Fruit fly (Drosophila melanogaster) whole organism, embryonic: ENCODE results near the gene CG42240.

Experiments used
- BEAF-32 ChIP-seq: fragments of 200-800 bp; sonication (Bioruptor generic); optimal IDR thresholded peaks from 3 replicates; lab custom pipeline; 2017; ENCODE audit warnings: missing biosample characterization, missing genetic modification characterization, mild to moderate bottlenecking, moderate library complexity, missing genetic modification reagents
- CG10366 ChIP-seq: fragments of 200-800 bp; sonication (Bioruptor generic); IDR thresholded peaks from 2 replicates; pipeline ENCODE4 v1.3.6; 2022; ENCODE audit warnings: missing biosample characterization, missing genetic modification characterization
- CG10431 ChIP-seq: fragments of 200-800 bp; sonication (Bioruptor generic); optimal IDR thresholded peaks from 3 replicates; lab custom pipeline; 2018; ENCODE audit warnings: missing biosample characterization, mild to moderate bottlenecking, missing genetic modification characterization
- CG11247 ChIP-seq: fragments of 200-800 bp; sonication (Bioruptor generic); IDR thresholded peaks from 2 replicates; pipeline ENCODE4 v1.3.6; 2022; ENCODE audit warnings: missing biosample characterization, missing genetic modification characterization
- CG12659 ChIP-seq: fragments of 200-800 bp; sonication (Bioruptor generic); optimal IDR thresholded peaks from 3 replicates; lab custom pipeline; 2017; ENCODE audit warnings: mild to moderate bottlenecking, missing biosample characterization, missing genetic modification reagents, missing genetic modification characterization
- CG14050 ChIP-seq: fragments of 200-800 bp; sonication (Bioruptor generic); IDR thresholded peaks from 3 replicates; pipeline ENCODE4 v1.3.6; 2022; ENCODE audit warnings: missing biosample characterization, missing genetic modification characterization
- CG1602 ChIP-seq: fragments of 200-800 bp; sonication (Bioruptor generic); optimal IDR thresholded peaks from 3 replicates; lab custom pipeline; 2016; ENCODE audit warnings: missing biosample characterization, missing genetic modification characterization
- CG16863 ChIP-seq: fragments of 200-800 bp; sonication (Bioruptor generic); optimal IDR thresholded peaks from 3 replicates; lab custom pipeline; 2016; ENCODE audit warnings: missing biosample characterization, missing genetic modification characterization
- CG17568 ChIP-seq: fragments of 200-800 bp; sonication (Bioruptor generic); optimal IDR thresholded peaks from 2 replicates; lab custom pipeline; 2018; ENCODE audit warnings: missing biosample characterization, mild to moderate bottlenecking, missing genetic modification characterization, moderate library complexity
- CG18011 ChIP-seq: fragments of 200-800 bp; sonication (Bioruptor generic); optimal IDR thresholded peaks from 2 replicates; lab custom pipeline; 2017; ENCODE audit warnings: missing biosample characterization, missing genetic modification characterization, mild to moderate bottlenecking, moderate library complexity, missing genotype
- CG2116 ChIP-seq: fragments of 200-800 bp; sonication (Bioruptor generic); optimal IDR thresholded peaks from 3 replicates; lab custom pipeline; 2018; ENCODE audit warnings: missing biosample characterization, mild to moderate bottlenecking, missing genetic modification characterization
- CG2129 ChIP-seq: fragments of 200-800 bp; sonication (Bioruptor generic); IDR thresholded peaks from 2 replicates; pipeline ENCODE4 v1.3.6; 2022; ENCODE audit warnings: missing biosample characterization, missing genetic modification characterization; ENCODE audit not compliant: partially characterized antibody
- CG34224 ChIP-seq: fragments of 200-800 bp; sonication (Bioruptor generic); IDR thresholded peaks from 3 replicates; pipeline ENCODE4 v1.3.6; 2022; ENCODE audit warnings: missing biosample characterization, missing genetic modification characterization; ENCODE audit not compliant: partially characterized antibody
- CG34376 ChIP-seq: fragments of 200-800 bp; sonication (Bioruptor generic); optimal IDR thresholded peaks from 2 replicates; lab custom pipeline; 2018; ENCODE audit warnings: missing biosample characterization, mild to moderate bottlenecking, missing genetic modification characterization
- CG4617 ChIP-seq: fragments of 200-800 bp; sonication (Bioruptor generic); optimal IDR thresholded peaks from 3 replicates; lab custom pipeline; 2016; ENCODE audit warnings: missing biosample characterization, missing genetic modification characterization, borderline replicate concordance
- CG6175 ChIP-seq: fragments of 200-800 bp; sonication (Bioruptor generic); IDR thresholded peaks from 3 replicates; pipeline ENCODE4 v1.3.6; 2022; ENCODE audit warnings: missing biosample characterization, missing genetic modification characterization
- CG6765 ChIP-seq: fragments of 200-800 bp; sonication (Bioruptor generic); optimal IDR thresholded peaks from 3 replicates; lab custom pipeline; 2017; ENCODE audit warnings: missing biosample characterization, mild to moderate bottlenecking, missing genetic modification characterization
- CG7928 ChIP-seq: fragments of 200-800 bp; sonication (Bioruptor generic); optimal IDR thresholded peaks from 2 replicates; lab custom pipeline; 2017; ENCODE audit warnings: missing biosample characterization, mild to moderate bottlenecking, missing genetic modification characterization
- CG7963 ChIP-seq: fragments of 200-800 bp; sonication (Bioruptor generic); IDR thresholded peaks from 3 replicates; pipeline ENCODE4 v1.3.6; 2022; ENCODE audit warnings: missing biosample characterization, missing genetic modification characterization; ENCODE audit not compliant: partially characterized antibody
- Camta ChIP-seq: fragments of 200-800 bp; sonication (Bioruptor generic); optimal IDR thresholded peaks from 2 replicates; lab custom pipeline; 2016; ENCODE audit warnings: missing biosample characterization, missing genetic modification characterization
- Dref ChIP-seq: fragments of 200-800 bp; sonication (Bioruptor generic); IDR thresholded peaks from 2 replicates; pipeline ENCODE4 v1.3.6; 2022; ENCODE audit warnings: missing biosample characterization, missing genetic modification characterization
- Fer1 ChIP-seq: fragments of 200-800 bp; sonication (Bioruptor generic); optimal IDR thresholded peaks from 2 replicates; lab custom pipeline; 2017; ENCODE audit warnings: missing biosample characterization, mild to moderate bottlenecking, missing genetic modification characterization
- Jarid2 ChIP-seq: fragments of 200-800 bp; sonication (Bioruptor generic); optimal IDR thresholded peaks from 3 replicates; lab custom pipeline; 2017; ENCODE audit warnings: mild to moderate bottlenecking, missing biosample characterization, missing genetic modification reagents, missing genetic modification characterization
- MBD-R2 ChIP-seq: fragments of 200-800 bp; sonication (Bioruptor generic); IDR thresholded peaks from 2 replicates; pipeline ENCODE4 v1.3.6; 2022; ENCODE audit warnings: missing biosample characterization, missing genetic modification characterization
- NC2α ChIP-seq: fragments of 200-800 bp; sonication (Bioruptor generic); optimal IDR thresholded peaks from 2 replicates; lab custom pipeline; 2016; ENCODE audit warnings: missing biosample characterization, missing genetic modification characterization
- NK7.1 ChIP-seq: fragments of 200-800 bp; sonication (Bioruptor generic); optimal IDR thresholded peaks from 3 replicates; lab custom pipeline; 2016; ENCODE audit warnings: missing biosample characterization, missing genetic modification characterization
- Nf-YC ChIP-seq: fragments of 200-800 bp; optimal IDR thresholded peaks from 3 replicates; lab custom pipeline; 2019; ENCODE audit warnings: missing biosample characterization, mild to moderate bottlenecking, missing genetic modification characterization, moderate library complexity
- Oli ChIP-seq: fragments of 200-800 bp; sonication (Bioruptor generic); optimal IDR thresholded peaks from 2 replicates; lab custom pipeline; 2018; ENCODE audit warnings: missing biosample characterization, mild to moderate bottlenecking, missing genetic modification characterization, moderate library complexity
- abd-A ChIP-seq: fragments of 200-800 bp; sonication (Bioruptor generic); optimal IDR thresholded peaks from 3 replicates; lab custom pipeline; 2019; ENCODE audit warnings: missing biosample characterization, mild to moderate bottlenecking, missing genetic modification characterization, moderate library complexity
- ase ChIP-seq: fragments of 200-800 bp; sonication (Bioruptor generic); IDR thresholded peaks from 3 replicates; pipeline ENCODE4 v1.3.6; 2022; ENCODE audit warnings: missing biosample characterization, missing genetic modification characterization
- fru ChIP-seq: fragments of >200 bp; optimal IDR thresholded peaks from 2 replicates; lab custom pipeline; 2017
- grau ChIP-seq: fragments of 200-800 bp; optimal IDR thresholded peaks from 3 replicates; lab custom pipeline; 2019; ENCODE audit warnings: missing biosample characterization, mild to moderate bottlenecking, missing genetic modification characterization, moderate library complexity
- hb ChIP-seq: fragments of 200-800 bp; sonication (Bioruptor generic); IDR thresholded peaks from 3 replicates; pipeline ENCODE4 v1.3.6; 2022; ENCODE audit warnings: missing biosample characterization, missing genetic modification characterization; ENCODE audit not compliant: partially characterized antibody
- hbn ChIP-seq: fragments of 200-800 bp; sonication (Bioruptor generic); IDR thresholded peaks from 2 replicates; pipeline ENCODE4 v1.3.6; 2022; ENCODE audit warnings: missing biosample characterization, missing genetic modification characterization; ENCODE audit not compliant: partially characterized antibody
- her ChIP-seq: fragments of 200-800 bp; sonication (Bioruptor generic); optimal IDR thresholded peaks from 2 replicates; lab custom pipeline; 2016; ENCODE audit warnings: missing biosample characterization, missing genetic modification characterization
- knrl ChIP-seq: fragments of 200-800 bp; sonication (Bioruptor generic); IDR thresholded peaks from 3 replicates; pipeline ENCODE4 v1.3.6; 2022; ENCODE audit warnings: missing biosample characterization, missing genetic modification characterization; ENCODE audit not compliant: partially characterized antibody
- mam ChIP-seq: fragments of 200-800 bp; sonication (Bioruptor generic); optimal IDR thresholded peaks from 3 replicates; lab custom pipeline; 2016; ENCODE audit warnings: missing biosample characterization, missing genetic modification characterization
- mirr ChIP-seq: fragments of 200-800 bp; sonication (Bioruptor generic); optimal IDR thresholded peaks from 3 replicates; lab custom pipeline; 2018; ENCODE audit warnings: missing biosample characterization, mild to moderate bottlenecking, missing genetic modification characterization
- nerfin-2 ChIP-seq: fragments of 200-800 bp; sonication (Bioruptor generic); IDR thresholded peaks from 2 replicates; pipeline ENCODE4 v1.3.6; 2022; ENCODE audit warnings: missing biosample characterization, missing genetic modification characterization; ENCODE audit not compliant: partially characterized antibody
- nmo ChIP-seq: fragments of 200-800 bp; sonication (Bioruptor generic); optimal IDR thresholded peaks from 2 replicates; lab custom pipeline; 2018; ENCODE audit warnings: missing biosample characterization, mild to moderate bottlenecking, missing genetic modification characterization, moderate library complexity
- pzg ChIP-seq: fragments of 200-800 bp; sonication (Bioruptor generic); optimal IDR thresholded peaks from 3 replicates; lab custom pipeline; 2018; ENCODE audit warnings: missing biosample characterization, mild to moderate bottlenecking, missing genetic modification characterization, moderate library complexity
- rib ChIP-seq: fragments of 200-800 bp; sonication (Bioruptor generic); IDR thresholded peaks from 2 replicates; pipeline ENCODE4 v1.3.6; 2022; ENCODE audit warnings: missing biosample characterization, missing genetic modification characterization
- scrt ChIP-seq: fragments of 200-800 bp; sonication (Bioruptor generic); optimal IDR thresholded peaks from 2 replicates; lab custom pipeline; 2018; ENCODE audit warnings: missing biosample characterization, mild to moderate bottlenecking, missing genetic modification characterization, moderate library complexity
- sqz ChIP-seq: fragments of 200-800 bp; sonication (Bioruptor generic); optimal IDR thresholded peaks from 3 replicates; lab custom pipeline; 2018; ENCODE audit warnings: missing biosample characterization, mild to moderate bottlenecking, missing genetic modification characterization
- tll ChIP-seq, 2 experiments: fragments of 200-800 bp in 1 of 2; fragments of >200 bp in 1 of 2; sonication (Bioruptor generic) in 1 of 2; optimal IDR thresholded peaks; 2 replicates each; lab custom pipeline; 2017 to 2019; ENCODE audit warnings: missing biosample characterization in 2 of 2, missing genetic modification characterization in 2 of 2, mild to moderate bottlenecking in 1 of 2, moderate library complexity in 1 of 2
- tna ChIP-seq: fragments of 200-800 bp; sonication (Bioruptor generic); IDR thresholded peaks from 2 replicates; pipeline ENCODE4 v1.3.6; 2022; ENCODE audit warnings: missing biosample characterization, missing genetic modification characterization; ENCODE audit not compliant: partially characterized antibody
- zen2 ChIP-seq: fragments of 200-800 bp; sonication (Bioruptor generic); IDR thresholded peaks from 3 replicates; pipeline ENCODE4 v1.3.6; 2022; ENCODE audit warnings: missing biosample characterization, missing genetic modification characterization; ENCODE audit not compliant: partially characterized antibody

Gene CG42240

dm6 chrX:6351917-6352768, 21.5 kb downstream of the CG42240 start (continued):
- TF ChIP-seq CG14050 (no peak), CG10366 (GFP tag; lab: Robert Waterston, UW) (no peak), abd-A (no peak), mirr (GFP tag; lab: Kevin White, UChicago) (peak; percentile 6), Fer1 (GFP tag; lab: Kevin White, UChicago) (peak; percentile 4), CG7963 (GFP tag; lab: Robert Waterston, UW) (no peak), scrt (GFP tag; lab: Kevin White, UChicago) (no peak), CG10431 (GFP tag; lab: Kevin White, UChicago) (peak; percentile 32), MBD-R2 (0 out of 2 replicates have a peak, but pooled peaks have one; percentile 24), CG6765 (GFP tag; lab: Kevin White, UChicago) (peak; percentile 15), CG12659 (GFP tag; lab: Kevin White, UChicago) (peak; percentile 56), Dref (0 out of 2 replicates have a peak, but pooled peaks have one; percentile 25), NC2α (no peak), CG17568 (GFP tag; lab: Kevin White, UChicago) (no peak), CG6175 (GFP tag; lab: Robert Waterston, UW) (0 out of 3 replicates have a peak, but pooled peaks have one; percentile 21), nmo (peak; percentile 49), NK7.1 (GFP tag; lab: Kevin White, UChicago) (no peak), CG16863 (GFP tag; lab: Kevin White, UChicago) (no peak), Nf-YC (peak; percentile 10), CG34224 (GFP tag; lab: Robert Waterston, UW) (no peak), Oli (tag; lab: Kevin White, UChicago) (no peak), hb (GFP tag; lab: Robert Waterston, UW) (no peak), BEAF-32 (GFP tag; lab: Kevin White, UChicago) (peak; percentile 56), CG2129 (no peak), CG2116 (GFP tag; lab: Kevin White, UChicago) (peak; percentile 58), ase (GFP tag; lab: Robert Waterston, UW) (no peak), fru (lab: Kevin White, UChicago) (no peak), CG1602 (GFP tag; lab: Kevin White, UChicago) (no peak), nerfin-2 (GFP tag; lab: Robert Waterston, UW) (0 out of 2 replicates have a peak, but pooled peaks have one; percentile 30), Camta (GFP tag; lab: Kevin White, UChicago) (no peak), CG11247 (GFP tag; lab: Robert Waterston, UW) (no peak), tll (GFP tag; optimal IDR thresholded peaks at IDR 0.05; lab: Kevin White, UChicago) (peak in 1 of 2 experiments; percentile 2), tna (GFP tag; lab: Robert Waterston, UW) (no peak), CG4617 (GFP tag; lab: Kevin White, UChicago) (peak; percentile 9), hbn (GFP tag; lab: Robert Waterston, UW) (0 out of 2 replicates have a peak, but pooled peaks have one; percentile 17), CG34376 (GFP tag; lab: Kevin White, UChicago) (peak; percentile 50), her (GFP tag; lab: Kevin White, UChicago) (peak; percentile 39), CG18011 (GFP tag; lab: Kevin White, UChicago) (peak; percentile 98), knrl (peak; percentile 34; the same call in 1 of the 3 replicates), pzg (GFP tag; lab: Kevin White, UChicago) (peak; percentile 74), CG7928 (peak; percentile 24), grau (tag; lab: Kevin White, UChicago) (peak; percentile 30), rib (GFP tag; lab: Robert Waterston, UW) (peak; percentile 50; the same call in 1 of the 2 replicates), zen2 (no peak), Jarid2 (GFP tag; lab: Kevin White, UChicago) (peak; percentile 77), mam (GFP tag; lab: Kevin White, UChicago) (peak; percentile 5), sqz (GFP tag; lab: Kevin White, UChicago) (peak; percentile 62)
